Worm (Caenorhabditis elegans) whole organism, dauer: Measurements from ENCODE around the gene lin-32.

Experiments
- unc-62 ChIP-seq: sonication (generic microtip); optimal IDR thresholded peaks from 2 replicates; lab custom pipeline; 2017; ENCODE audit warnings: missing biosample characterization, missing genetic modification reagents, missing genetic modification characterization

The lin-32 gene

DNA sequence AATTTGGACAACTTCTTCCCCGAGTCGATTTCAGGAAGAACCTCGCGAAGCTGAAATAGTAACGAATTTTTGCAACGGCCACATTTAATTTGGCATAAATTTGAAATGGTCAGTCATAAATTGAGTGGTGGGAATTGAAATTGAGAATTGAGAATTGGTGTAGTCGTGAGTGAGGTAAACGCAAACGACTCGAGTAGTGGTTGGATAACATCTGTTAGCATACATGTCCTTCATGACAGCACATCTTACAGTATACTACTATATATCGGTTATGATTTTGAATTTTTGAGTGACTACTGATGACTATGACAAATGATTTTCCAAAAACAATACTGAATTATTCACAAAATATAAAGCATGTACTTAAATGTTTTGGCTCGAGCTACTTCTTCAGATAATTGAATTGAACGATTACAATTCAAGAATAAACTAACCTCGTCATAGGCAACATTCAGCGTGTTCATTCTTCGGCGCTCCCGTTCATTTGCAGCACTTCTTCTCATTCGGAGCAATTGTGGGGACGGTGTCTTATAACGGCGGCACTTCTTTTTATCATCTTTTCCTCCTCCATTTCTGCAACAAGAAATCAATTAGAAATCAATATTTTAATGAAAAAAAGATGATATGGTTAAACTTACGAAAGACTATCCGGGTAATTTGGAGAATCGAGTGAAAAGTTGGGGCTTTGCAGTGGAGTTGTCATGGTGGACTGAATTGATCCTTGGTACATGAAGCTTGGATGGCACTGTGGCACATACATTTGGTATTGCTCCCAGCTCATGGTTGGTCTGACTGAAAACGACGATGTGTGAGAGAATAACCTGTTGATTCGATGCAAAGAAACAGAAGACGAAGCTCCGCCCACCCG, at the start of gene lin-32:
TSS of gene lin-32 (minus strand) at position 818 of the 868 bp plus-strand sequence.
- TF ChIP-seq unc-62 (GFP tag; lab: Kevin White, UChicago) = no peak

DNA sequence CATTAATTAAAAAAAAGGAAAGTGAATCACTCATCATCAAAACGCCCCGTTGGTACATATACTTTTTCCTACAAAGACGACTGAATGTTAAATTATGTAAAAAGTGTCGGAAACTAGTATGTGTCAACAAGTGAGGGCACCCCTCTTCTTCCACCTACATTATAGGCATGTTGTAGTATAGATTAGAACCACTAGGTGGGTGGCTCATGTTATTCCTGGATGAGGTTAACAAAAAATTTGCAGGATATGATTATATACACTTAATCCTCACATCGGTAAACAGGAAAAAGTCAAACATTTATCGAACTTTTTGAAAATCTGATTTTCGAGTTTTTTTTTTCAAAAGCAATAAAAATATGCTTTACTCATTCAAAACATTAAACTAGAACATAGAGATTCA, 46.1 kb upstream of the lin-32 start:
- TF ChIP-seq unc-62 (GFP tag; lab: Kevin White, UChicago) = no peak

ce11 chrX:2274237-2274636, 44.3 kb upstream of the lin-32 start, which contains the start of gene AH9.4:
TSS of gene AH9.4 (minus strand) at chrX:2274337.
- no peak for TF ChIP-seq unc-62 (GFP tag; lab: Kevin White, UChicago)

- no peak for TF ChIP-seq unc-62 (GFP tag; lab: Kevin White, UChicago)
These were observed 41.5 kb upstream of the lin-32 start for ce11 chrX:2271429-2271828.

DNA sequence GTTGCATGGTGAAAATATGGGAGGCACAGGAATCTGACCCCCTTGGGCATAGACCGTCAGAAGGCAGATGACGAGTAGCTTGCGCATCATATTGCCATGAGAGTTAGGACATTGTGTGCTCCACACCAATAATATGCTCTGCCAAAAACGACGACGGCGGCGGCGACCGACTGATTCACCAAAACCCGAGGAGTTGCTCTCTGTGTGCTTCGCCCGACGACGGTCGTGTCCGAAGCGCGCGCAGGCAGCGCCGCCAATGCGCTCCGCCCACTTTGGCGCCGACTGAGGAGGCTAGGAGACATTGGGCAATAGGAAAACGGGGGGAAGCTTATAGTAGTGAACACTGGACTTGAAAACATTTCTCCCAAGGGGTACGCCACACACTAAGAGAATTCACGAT, 38.0 kb upstream of the lin-32 start, which contains the start of gene AH9.6:
TSS of gene AH9.6 (minus strand) at position 183 of the 400 bp plus-strand sequence.
- TF ChIP-seq unc-62 (GFP tag; lab: Kevin White, UChicago) = no peak

DNA sequence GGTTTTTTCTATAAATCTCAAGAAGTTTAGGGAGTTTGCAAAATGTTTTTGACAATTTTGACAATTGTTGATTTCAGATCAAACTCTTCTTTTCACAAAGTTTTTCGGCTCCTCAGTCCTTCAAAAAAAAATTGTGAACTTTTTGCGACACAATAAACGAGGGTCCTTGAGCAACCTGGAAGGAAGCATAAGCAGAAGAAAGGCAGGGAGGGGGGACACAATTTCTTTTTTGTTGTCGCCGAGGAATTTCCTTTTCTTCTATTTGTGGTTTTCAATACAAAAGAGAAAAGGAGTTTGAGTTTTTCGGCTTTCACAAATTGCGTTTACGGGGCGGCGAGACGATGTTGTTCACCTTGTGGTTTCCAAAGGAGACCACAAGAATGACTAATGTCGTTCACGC, 36.9 kb upstream of the lin-32 start:
- no peak for TF ChIP-seq unc-62 (GFP tag; lab: Kevin White, UChicago)

ce11 chrX:2266366-2266765, 36.4 kb upstream of the lin-32 start:
- TF ChIP-seq unc-62 (GFP tag; lab: Kevin White, UChicago) = no peak

- no peak for TF ChIP-seq unc-62 (GFP tag; lab: Kevin White, UChicago)
These were observed 35.1 kb upstream of the lin-32 start for ce11 chrX:2265069-2265468.

DNA sequence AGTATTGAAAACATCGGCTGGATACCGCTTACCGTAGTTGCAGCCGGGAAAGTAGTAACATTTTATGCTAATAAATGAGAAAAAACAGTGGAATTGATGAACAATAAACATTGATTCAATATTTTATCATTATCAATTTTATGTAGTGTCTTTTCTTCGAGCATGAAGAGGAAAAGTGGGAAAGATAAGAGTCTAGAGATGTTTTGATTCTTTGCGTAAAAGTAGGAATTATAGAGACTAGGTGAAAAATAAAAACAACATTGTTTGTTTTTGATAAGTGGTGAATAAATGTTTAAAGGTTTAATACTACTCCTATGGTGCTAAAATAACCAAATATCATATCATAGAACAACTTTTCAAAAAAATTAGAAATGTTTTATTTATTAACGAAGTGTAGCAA, 32.5 kb upstream of the lin-32 start:
- TF ChIP-seq unc-62 (GFP tag; lab: Kevin White, UChicago) = no peak

DNA sequence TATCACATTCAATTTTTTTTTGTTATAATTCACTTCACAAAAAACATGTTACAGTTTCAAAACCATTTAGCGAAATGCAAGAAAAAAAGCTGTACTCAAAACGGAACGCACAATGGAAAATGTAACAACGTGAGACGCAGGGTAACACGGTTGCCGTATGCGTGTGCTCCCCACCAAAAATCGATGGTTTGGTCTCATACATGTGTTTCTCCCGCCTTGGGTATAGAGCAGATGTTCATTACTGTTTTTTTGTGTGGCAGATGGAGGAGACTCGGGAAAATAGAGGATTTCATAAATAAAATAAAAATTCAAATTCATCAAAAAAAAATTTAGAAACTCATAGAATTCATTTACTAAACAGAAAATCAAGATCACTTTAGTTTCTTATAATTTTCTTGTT, 31.1 kb upstream of the lin-32 start, which contains the start of gene AH9.3:
TSS of gene AH9.3 (minus strand) at position 101 of the 400 bp plus-strand sequence.
- TF ChIP-seq unc-62 (GFP tag; lab: Kevin White, UChicago) = no peak

ce11 chrX:2258404-2258803, 28.5 kb upstream of the lin-32 start:
- no peak for TF ChIP-seq unc-62 (GFP tag; lab: Kevin White, UChicago)

DNA sequence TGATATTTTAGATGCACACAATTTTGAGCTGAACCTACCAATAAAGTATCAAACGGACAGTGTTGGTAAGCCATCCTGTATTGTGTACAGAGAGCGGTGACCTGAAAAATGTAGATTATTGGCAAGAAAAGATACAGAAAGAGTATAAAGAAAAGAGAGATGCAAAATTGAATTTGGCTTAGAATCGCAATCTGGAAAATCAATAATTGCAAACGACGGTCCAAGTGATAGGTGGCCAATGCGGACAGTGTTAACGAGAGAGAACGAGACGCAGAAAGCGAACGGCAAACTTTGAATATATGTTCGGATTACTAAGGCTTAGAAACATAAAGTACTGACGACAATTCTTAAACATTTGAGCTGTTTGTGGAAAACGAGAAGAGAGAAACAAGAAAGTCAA, 28.1 kb upstream of the lin-32 start, which contains the start of gene crn-4:
TSS of gene crn-4 (minus strand) at position 101 of the 400 bp plus-strand sequence.
- TF ChIP-seq unc-62 (GFP tag; lab: Kevin White, UChicago) = no peak

ce11 chrX:2246908-2247307, 17.0 kb upstream of the lin-32 start, which contains the start of gene AH9.1:
TSS of gene AH9.1 (minus strand) at chrX:2247008.
- no peak for TF ChIP-seq unc-62 (GFP tag; lab: Kevin White, UChicago)

DNA sequence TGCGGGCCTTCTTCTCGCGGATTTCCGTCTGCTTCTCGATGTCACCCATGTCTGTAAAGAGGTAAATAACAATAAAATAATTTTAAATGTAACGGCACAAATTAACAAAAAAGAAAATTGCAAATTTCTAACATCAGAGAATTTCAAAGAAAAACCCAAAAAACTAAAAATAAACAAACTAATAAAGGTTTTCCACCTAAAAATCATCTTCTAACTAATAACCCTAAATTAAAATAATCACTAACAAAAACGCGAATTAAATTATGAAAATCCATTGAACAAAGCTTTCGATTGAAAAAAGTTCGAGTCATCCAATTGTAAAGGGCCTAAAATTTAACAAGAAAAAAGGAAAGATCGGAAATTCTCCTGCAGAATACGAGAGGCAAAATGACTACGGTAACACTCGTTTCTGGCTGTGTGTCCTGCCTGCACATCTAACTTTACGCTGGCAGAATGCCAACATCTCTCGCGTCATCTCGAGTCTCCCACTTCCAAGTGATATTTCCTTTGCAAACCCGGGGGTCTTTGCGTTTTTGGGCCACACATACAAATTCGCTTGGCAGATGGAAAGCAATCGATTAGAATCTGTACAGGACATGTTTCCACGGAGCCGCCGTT, 12.8 kb upstream of the lin-32 start, which contains the start of gene rpl-11.2:
TSS of gene rpl-11.2 (minus strand) at position 51 of the 618 bp plus-strand sequence.
- no peak for TF ChIP-seq unc-62 (GFP tag; lab: Kevin White, UChicago)

- TF ChIP-seq unc-62 (GFP tag; lab: Kevin White, UChicago) = no peak
These were observed 11.4 kb upstream of the lin-32 start for ce11 chrX:2241147-2241798.
